Fruit fly (Drosophila melanogaster): ENCODE measurements around the gene CG13727.

Gene CG13727

DNA sequence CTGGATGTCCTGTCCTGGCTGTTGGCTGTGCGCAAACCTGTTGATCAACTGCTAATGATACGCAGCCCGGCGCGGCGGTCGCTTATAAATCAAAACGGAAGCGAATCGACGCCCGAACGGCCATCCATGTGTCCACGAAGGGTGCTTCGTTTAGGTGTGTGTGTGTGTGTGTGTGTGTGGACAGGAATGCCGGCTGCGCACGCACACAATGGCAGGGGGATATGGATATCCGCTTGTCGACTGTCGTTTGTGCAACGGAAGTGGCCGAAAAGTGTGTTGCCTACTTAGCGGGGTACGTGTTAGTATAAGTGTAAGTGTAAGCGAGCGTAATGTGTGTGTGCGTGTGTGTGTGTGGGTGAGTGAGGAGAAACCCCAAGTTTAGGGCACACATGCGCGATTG lies 8.5 kb upstream of the CG13727 start, which contains the start of gene Mip (continued):
- no peak for TF ChIP-seq CG33213 (GFP tag; optimal IDR thresholded peaks at IDR 0.05)
- no peak for TF ChIP-seq CG14667 (GFP tag; IDR thresholded peaks at IDR 0.05)
- no peak for TF ChIP-seq CG16813 (GFP tag; IDR thresholded peaks at IDR 0.05; ENCODE audit: partially characterized antibody)
- no peak for TF ChIP-seq CG15601 (tag; optimal IDR thresholded peaks at IDR 0.05)
- TF ChIP-seq CG15479 (GFP tag; optimal IDR thresholded peaks at IDR 0.05) = peak; percentile 77
- TF ChIP-seq Med (GFP tag) = peak; percentile 48
- peak; percentile 41 for TF ChIP-seq cg (GFP tag; optimal IDR thresholded peaks at IDR 0.05)
- no peak for TF ChIP-seq wek (GFP tag; optimal IDR thresholded peaks at IDR 0.05)
- no peak for TF ChIP-seq D19A (tag; optimal IDR thresholded peaks at IDR 0.05)
- TF ChIP-seq Hey (tag; optimal IDR thresholded peaks at IDR 0.05) = peak; percentile 39

DNA sequence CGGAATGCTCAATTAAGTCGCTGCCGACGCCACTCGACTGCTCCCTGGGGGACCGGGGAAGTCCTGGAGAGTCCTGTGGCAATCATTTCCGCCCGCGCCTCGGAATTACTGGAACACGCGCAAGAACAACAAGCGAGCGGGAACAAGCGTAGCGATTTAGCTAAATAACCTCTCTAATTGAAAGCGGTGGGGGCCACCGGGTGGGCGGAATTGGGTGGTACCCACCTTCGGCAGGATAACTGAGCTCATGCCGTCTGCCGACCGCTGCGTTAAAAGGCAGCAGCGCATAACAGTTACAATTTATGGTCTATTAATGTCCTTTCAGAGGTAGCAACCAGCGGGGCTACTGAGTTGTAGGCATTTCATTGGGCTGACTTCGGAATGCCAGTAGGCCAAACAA lies 5.3 kb upstream of the CG13727 start:
- peak; percentile 72 for TF ChIP-seq Hey (tag; optimal IDR thresholded peaks at IDR 0.05)
- TF ChIP-seq abd-A (tag; optimal IDR thresholded peaks at IDR 0.05) = peak; percentile 91
- TF ChIP-seq ase (GFP tag; IDR thresholded peaks at IDR 0.05) = no peak
- TF ChIP-seq CG1792 (GFP tag; optimal IDR thresholded peaks at IDR 0.05) = no peak
- no peak for TF ChIP-seq CG6689 (GFP tag; IDR thresholded peaks at IDR 0.05)
- TF ChIP-seq pb (GFP tag; optimal IDR thresholded peaks at IDR 0.05) = no peak
- TF ChIP-seq mirr (GFP tag; optimal IDR thresholded peaks at IDR 0.05) = peak; percentile 14
- no peak for TF ChIP-seq CG9797 (GFP tag; optimal IDR thresholded peaks at IDR 0.05)

DNA sequence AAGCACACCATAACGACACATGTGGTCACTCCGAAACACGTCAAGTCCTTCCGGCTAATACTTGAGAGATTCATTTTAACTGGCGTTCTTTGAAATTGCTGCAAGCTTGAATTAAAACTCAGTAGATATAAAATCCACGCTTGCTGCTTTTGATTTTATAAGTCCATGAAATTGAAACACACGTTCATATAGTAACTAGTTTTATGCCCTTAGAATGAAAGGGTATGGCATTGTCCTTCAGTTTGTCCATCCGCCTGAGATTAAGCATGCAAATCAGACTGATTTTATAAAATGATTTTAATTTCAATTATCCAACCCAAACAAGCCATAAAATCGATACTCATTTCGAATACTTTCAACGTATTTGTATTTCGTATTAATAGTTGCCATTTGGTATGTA lies 3.5 kb upstream of the CG13727 start, which contains the start of gene brv2:
brv2 (minus strand) TSS at position 101 of the 400 bp plus-strand sequence.
- TF ChIP-seq Atf3 (GFP tag; optimal IDR thresholded peaks at IDR 0.05) (no peak), jigr1 (GFP tag; IDR thresholded peaks at IDR 0.05) (no peak), esg (GFP tag; conservative IDR thresholded peaks at IDR 0.05) (no peak), Hsf (GFP tag; optimal IDR thresholded peaks at IDR 0.05) (no peak), pzg (GFP tag; optimal IDR thresholded peaks at IDR 0.05) (no peak), cas (GFP tag; IDR thresholded peaks at IDR 0.05) (no peak), BtbVII (GFP tag; optimal IDR thresholded peaks at IDR 0.05) (no peak), dmrt11E (tag; optimal IDR thresholded peaks at IDR 0.05) (no peak), CG33213 (GFP tag; optimal IDR thresholded peaks at IDR 0.05) (no peak), CG9876 (GFP tag; optimal IDR thresholded peaks at IDR 0.05) (no peak)

DNA sequence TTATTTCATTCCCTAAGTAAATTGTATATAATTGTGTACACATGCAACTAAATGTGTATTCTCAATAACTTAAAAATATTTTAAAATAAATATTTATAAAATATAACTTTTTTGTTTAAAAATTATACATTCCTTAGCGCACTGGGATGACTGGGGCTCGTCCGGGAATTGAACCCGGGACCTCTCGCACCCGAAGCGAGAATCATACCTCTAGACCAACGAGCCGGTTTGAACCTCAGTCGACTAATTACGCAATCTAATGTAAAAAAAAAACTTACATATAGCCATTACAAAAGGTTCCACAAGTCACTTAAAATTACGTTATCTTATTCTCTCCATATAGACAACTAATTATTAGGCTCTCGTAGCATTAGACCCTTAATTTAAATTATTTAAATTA lies 1.4 kb downstream of the CG13727 start:
- TF ChIP-seq Bdp1 (GFP tag; optimal IDR thresholded peaks at IDR 0.05) (peak; percentile 94), Eip74EF (GFP tag; optimal IDR thresholded peaks at IDR 0.05) (no peak), gsb (GFP tag; IDR thresholded peaks at IDR 0.05) (no peak), Dek (tag; optimal IDR thresholded peaks at IDR 0.05) (no peak), CG12219 (GFP tag; optimal IDR thresholded peaks at IDR 0.05) (no peak), CG14860 (GFP tag; IDR thresholded peaks at IDR 0.05; ENCODE audit: partially characterized antibody) (peak; percentile 47; the same call in 2 of the 3 replicates), kni (GFP tag; optimal IDR thresholded peaks at IDR 0.05) (no peak), CG31224 (GFP tag; IDR thresholded peaks at IDR 0.05) (no peak), amos (GFP tag; IDR thresholded peaks at IDR 0.05; ENCODE audit: partially characterized antibody) (peak; percentile 66; the same call in 1 of the 2 replicates), CG16813 (GFP tag; IDR thresholded peaks at IDR 0.05; ENCODE audit: partially characterized antibody) (peak; percentile 33; the same call in 1 of the 3 replicates), corto (GFP tag; optimal IDR thresholded peaks at IDR 0.05) (no peak), CG42726 (GFP tag; IDR thresholded peaks at IDR 0.05; ENCODE audit: partially characterized antibody) (peak; percentile 17; the same call in 1 of the 2 replicates), chm (GFP tag; IDR thresholded peaks at IDR 0.05) (no peak), NfI (GFP tag; optimal IDR thresholded peaks at IDR 0.05) (no peak), HLHmδ (GFP tag; optimal IDR thresholded peaks at IDR 0.05) (no peak), prd (optimal IDR thresholded peaks at IDR 0.05) (no peak), prd (GFP tag; IDR thresholded peaks at IDR 0.05) (no peak), fd102C (GFP tag; optimal IDR thresholded peaks at IDR 0.05) (no peak), CG6254 (GFP tag; optimal IDR thresholded peaks at IDR 0.05) (no peak), tup (GFP tag; optimal IDR thresholded peaks at IDR 0.05) (no peak), CG10274 (GFP tag; optimal IDR thresholded peaks at IDR 0.05) (no peak)

Measured in whole organism, embryonic.